Fruit fly (Drosophila melanogaster) whole organism, embryonic: ENCODE measurements around the gene sea.

Experiments
- Aef1 ChIP-seq: fragments of 200-800 bp; sonication (Bioruptor generic); IDR thresholded peaks from 3 replicates; pipeline ENCODE4 v1.3.6; 2022; ENCODE audit warnings: missing biosample characterization, missing genetic modification characterization
- Antp ChIP-seq: fragments of 200-800 bp; sonication (Bioruptor generic); optimal IDR thresholded peaks from 3 replicates; lab custom pipeline; 2016; ENCODE audit warnings: missing biosample characterization, missing genetic modification characterization
- Bdp1 ChIP-seq: fragments of 200-800 bp; sonication (Bioruptor generic); optimal IDR thresholded peaks from 3 replicates; lab custom pipeline; 2016; ENCODE audit warnings: missing biosample characterization, missing genetic modification characterization
- C15 ChIP-seq: fragments of 200-800 bp; sonication (Bioruptor generic); IDR thresholded peaks from 3 replicates; pipeline ENCODE4 v1.3.6; 2022; ENCODE audit warnings: missing biosample characterization, missing genetic modification characterization
- CG10654 ChIP-seq: fragments of 200-800 bp; sonication (Bioruptor generic); optimal IDR thresholded peaks from 2 replicates; lab custom pipeline; 2016; ENCODE audit warnings: missing biosample characterization, missing genetic modification characterization
- CG11398 ChIP-seq: fragments of 200-800 bp; sonication (Bioruptor generic); optimal IDR thresholded peaks from 2 replicates; lab custom pipeline; 2016; ENCODE audit warnings: missing biosample characterization, missing genetic modification characterization
- CG12219 ChIP-seq: fragments of 200-800 bp; sonication (Bioruptor generic); optimal IDR thresholded peaks from 3 replicates; lab custom pipeline; 2018; ENCODE audit warnings: missing biosample characterization, mild to moderate bottlenecking, missing genetic modification characterization
- CG13287 ChIP-seq: fragments of 200-800 bp; sonication (Bioruptor generic); IDR thresholded peaks from 2 replicates; pipeline ENCODE4 v1.3.6; 2022; ENCODE audit warnings: missing biosample characterization, missing genetic modification characterization; ENCODE audit not compliant: partially characterized antibody
- CG13424 ChIP-seq: fragments of 200-800 bp; sonication (Bioruptor generic); optimal IDR thresholded peaks from 2 replicates; lab custom pipeline; 2019; ENCODE audit warnings: missing biosample characterization, mild to moderate bottlenecking, missing genetic modification characterization, moderate library complexity
- CG13775 ChIP-seq: fragments of 200-800 bp; sonication (Bioruptor generic); optimal IDR thresholded peaks from 3 replicates; lab custom pipeline; 2017; ENCODE audit warnings: missing biosample characterization, mild to moderate bottlenecking, missing genetic modification characterization
- CG13894 ChIP-seq: fragments of 200-800 bp; sonication (Bioruptor generic); optimal IDR thresholded peaks from 3 replicates; lab custom pipeline; 2018; ENCODE audit warnings: missing biosample characterization, mild to moderate bottlenecking, missing genetic modification characterization, moderate library complexity
- CG16779 ChIP-seq: fragments of 200-800 bp; sonication (Bioruptor generic); IDR thresholded peaks from 2 replicates; pipeline ENCODE4 v1.3.6; 2022; ENCODE audit warnings: missing biosample characterization, missing genetic modification characterization
- CG17186 ChIP-seq: fragments of 200-800 bp; sonication (Bioruptor generic); optimal IDR thresholded peaks from 3 replicates; lab custom pipeline; 2017; ENCODE audit warnings: missing biosample characterization, missing genetic modification reagents, missing genetic modification characterization
- CG2202 ChIP-seq: fragments of 200-800 bp; sonication (Bioruptor generic); optimal IDR thresholded peaks from 2 replicates; lab custom pipeline; 2018; ENCODE audit warnings: missing biosample characterization, mild to moderate bottlenecking, missing genetic modification characterization
- CG4707 ChIP-seq: fragments of 200-800 bp; sonication (Bioruptor generic); optimal IDR thresholded peaks from 2 replicates; lab custom pipeline; 2018; ENCODE audit warnings: missing biosample characterization, mild to moderate bottlenecking, missing genetic modification characterization, moderate library complexity
- CG6272 ChIP-seq: fragments of 200-800 bp; sonication (Bioruptor generic); IDR thresholded peaks from 2 replicates; pipeline ENCODE4 v1.3.6; 2022; ENCODE audit warnings: missing biosample characterization, missing genetic modification characterization
- CG7372 ChIP-seq: fragments of 200-800 bp; sonication (Bioruptor generic); IDR thresholded peaks from 2 replicates; pipeline ENCODE4 v1.3.6; 2022; ENCODE audit warnings: missing biosample characterization, missing genetic modification characterization
- CG7839 ChIP-seq: fragments of 200-800 bp; sonication (Bioruptor generic); optimal IDR thresholded peaks from 3 replicates; lab custom pipeline; 2018; ENCODE audit warnings: missing biosample characterization, mild to moderate bottlenecking, missing genetic modification characterization, moderate library complexity
- CG9797 ChIP-seq: fragments of 200-800 bp; sonication (Bioruptor generic); optimal IDR thresholded peaks from 3 replicates; lab custom pipeline; 2018; ENCODE audit warnings: missing biosample characterization, mild to moderate bottlenecking, missing genetic modification characterization
- CTCF ChIP-seq: fragments of 200-800 bp; sonication (Bioruptor generic); optimal IDR thresholded peaks from 2 replicates; lab custom pipeline; 2017; ENCODE audit warnings: missing biosample characterization, mild to moderate bottlenecking, missing genetic modification characterization, moderate library complexity
- Camta ChIP-seq: fragments of 200-800 bp; sonication (Bioruptor generic); optimal IDR thresholded peaks from 2 replicates; lab custom pipeline; 2016; ENCODE audit warnings: missing biosample characterization, missing genetic modification characterization
- Dref ChIP-seq: fragments of 200-800 bp; sonication (Bioruptor generic); IDR thresholded peaks from 2 replicates; pipeline ENCODE4 v1.3.6; 2022; ENCODE audit warnings: missing biosample characterization, missing genetic modification characterization
- GATAe ChIP-seq: fragments of 200-800 bp; sonication (Bioruptor generic); conservative IDR thresholded peaks from 2 replicates; pipeline ENCODE4 v1.3.6; 2022; ENCODE audit warnings: missing biosample characterization, missing genetic modification characterization
- Hr78 ChIP-seq, 2 experiments: fragments of 200-800 bp in 1 of 2; fragments of >200 bp in 1 of 2; sonication (Bioruptor generic) in 1 of 2; optimal IDR thresholded peaks; 2 replicates each; lab custom pipeline; 2017 to 2019; ENCODE audit warnings: missing biosample characterization in 2 of 2, missing genetic modification characterization in 2 of 2, mild to moderate bottlenecking in 1 of 2, moderate library complexity in 1 of 2
- Mes4 ChIP-seq: fragments of 200-800 bp; sonication (Bioruptor generic); optimal IDR thresholded peaks from 2 replicates; lab custom pipeline; 2016; ENCODE audit warnings: missing biosample characterization, missing genetic modification characterization
- Myb ChIP-seq: fragments of 200-800 bp; sonication (Bioruptor generic); optimal IDR thresholded peaks from 2 replicates; lab custom pipeline; 2016; ENCODE audit warnings: missing biosample characterization, missing genetic modification characterization
- Opbp ChIP-seq: fragments of 200-800 bp; sonication (Bioruptor generic); IDR thresholded peaks from 3 replicates; pipeline ENCODE4 v1.3.6; 2022; ENCODE audit warnings: missing biosample characterization, missing genetic modification characterization; ENCODE audit not compliant: partially characterized antibody
- Optix ChIP-seq: fragments of 200-800 bp; sonication (Bioruptor generic); IDR thresholded peaks from 3 replicates; pipeline ENCODE4 v1.3.6; 2022; ENCODE audit warnings: missing biosample characterization, missing genetic modification characterization
- Ptx1 ChIP-seq: fragments of 200-800 bp; sonication (Bioruptor generic); IDR thresholded peaks from 2 replicates; pipeline ENCODE4 v1.3.6; 2022; ENCODE audit warnings: missing biosample characterization, missing genetic modification characterization
- Sox100B ChIP-seq: fragments of 200-800 bp; sonication (Bioruptor generic); optimal IDR thresholded peaks from 3 replicates; lab custom pipeline; 2018; ENCODE audit warnings: missing biosample characterization, mild to moderate bottlenecking, missing genetic modification characterization
- Sry-β ChIP-seq: fragments of 200-800 bp; sonication (Bioruptor generic); optimal IDR thresholded peaks from 2 replicates; lab custom pipeline; 2018; ENCODE audit warnings: missing biosample characterization, mild to moderate bottlenecking, missing genetic modification characterization, moderate library complexity
- Tbp ChIP-seq: fragments of >200 bp; optimal IDR thresholded peaks from 2 replicates; lab custom pipeline; 2018; ENCODE audit warnings: missing biosample characterization, missing genetic modification characterization
- cg ChIP-seq: fragments of 200-800 bp; sonication (Bioruptor generic); optimal IDR thresholded peaks from 3 replicates; lab custom pipeline; 2019; ENCODE audit warnings: missing biosample characterization, mild to moderate bottlenecking, missing genetic modification characterization, moderate library complexity
- croc ChIP-seq: fragments of 200-800 bp; sonication (Bioruptor generic); conservative IDR thresholded peaks from 3 replicates; pipeline ENCODE4 v1.3.6; 2022; ENCODE audit warnings: missing biosample characterization, missing genetic modification characterization
- cwo ChIP-seq: fragments of 200-800 bp; sonication (Bioruptor generic); optimal IDR thresholded peaks from 3 replicates; lab custom pipeline; 2017; ENCODE audit warnings: missing biosample characterization, missing genetic modification characterization, mild to moderate bottlenecking, moderate library complexity, missing genetic modification reagents
- dmrt99B ChIP-seq: fragments of 200-800 bp; sonication (Bioruptor generic); optimal IDR thresholded peaks from 2 replicates; lab custom pipeline; 2018; ENCODE audit warnings: missing biosample characterization, mild to moderate bottlenecking, missing genetic modification characterization, moderate library complexity
- grn ChIP-seq: fragments of 200-800 bp; sonication (Bioruptor generic); optimal IDR thresholded peaks from 3 replicates; lab custom pipeline; 2017; ENCODE audit warnings: missing biosample characterization, missing genetic modification characterization
- h ChIP-seq: fragments of >200 bp; optimal IDR thresholded peaks from 2 replicates; lab custom pipeline; 2017
- kah ChIP-seq: fragments of 200-800 bp; sonication (Bioruptor generic); optimal IDR thresholded peaks from 2 replicates; lab custom pipeline; 2018; ENCODE audit warnings: missing biosample characterization, mild to moderate bottlenecking, missing genetic modification characterization
- lilli ChIP-seq: fragments of 200-800 bp; sonication (Bioruptor generic); optimal IDR thresholded peaks from 3 replicates; lab custom pipeline; 2016; ENCODE audit warnings: missing biosample characterization, missing genetic modification characterization
- lmd ChIP-seq: fragments of 200-800 bp; sonication (Bioruptor generic); IDR thresholded peaks from 2 replicates; pipeline ENCODE4 v1.3.6; 2022; ENCODE audit warnings: missing biosample characterization, missing genetic modification characterization
- nau ChIP-seq: fragments of 200-800 bp; sonication (Bioruptor generic); optimal IDR thresholded peaks from 3 replicates; lab custom pipeline; 2017; ENCODE audit warnings: missing biosample characterization, mild to moderate bottlenecking, missing genetic modification characterization, missing genetic modification reagents
- nom ChIP-seq: fragments of 200-800 bp; sonication (Bioruptor generic); optimal IDR thresholded peaks from 2 replicates; lab custom pipeline; 2017; ENCODE audit warnings: missing biosample characterization, missing genetic modification characterization, mild to moderate bottlenecking, moderate library complexity, missing genetic modification reagents
- otp ChIP-seq: fragments of 200-800 bp; sonication (Bioruptor generic); IDR thresholded peaks from 3 replicates; pipeline ENCODE4, ENCODE4 v1.3.6; 2022; ENCODE audit warnings: missing biosample characterization, missing genetic modification characterization
- peb ChIP-seq: fragments of 200-800 bp; sonication (Bioruptor generic); IDR thresholded peaks from 2 replicates; pipeline ENCODE4 v1.3.6; 2022; ENCODE audit warnings: missing biosample characterization, missing genetic modification characterization
- psq ChIP-seq: fragments of 200-800 bp; sonication (Bioruptor generic); optimal IDR thresholded peaks from 2 replicates; lab custom pipeline; 2017; ENCODE audit warnings: missing biosample characterization, missing genetic modification characterization
- ranshi ChIP-seq: fragments of 200-800 bp; sonication (Bioruptor generic); IDR thresholded peaks from 2 replicates; pipeline ENCODE4 v1.3.6; 2022; ENCODE audit warnings: missing biosample characterization, missing genetic modification characterization
- sisA ChIP-seq: fragments of 200-800 bp; sonication (Bioruptor generic); IDR thresholded peaks from 2 replicates; pipeline ENCODE4 v1.3.6; 2022; ENCODE audit warnings: missing biosample characterization, missing genetic modification characterization
- tll ChIP-seq, 2 experiments: fragments of 200-800 bp in 1 of 2; fragments of >200 bp in 1 of 2; sonication (Bioruptor generic) in 1 of 2; optimal IDR thresholded peaks; 2 replicates each; lab custom pipeline; 2017 to 2019; ENCODE audit warnings: missing biosample characterization in 2 of 2, missing genetic modification characterization in 2 of 2, mild to moderate bottlenecking in 1 of 2, moderate library complexity in 1 of 2
- wek ChIP-seq: fragments of 200-800 bp; sonication (Bioruptor generic); optimal IDR thresholded peaks from 3 replicates; lab custom pipeline; 2018; ENCODE audit warnings: missing biosample characterization, mild to moderate bottlenecking, missing genetic modification characterization, moderate library complexity
- zen ChIP-seq: fragments of 200-800 bp; sonication (Bioruptor generic); optimal IDR thresholded peaks from 3 replicates; lab custom pipeline; 2018; ENCODE audit warnings: missing biosample characterization, mild to moderate bottlenecking, missing genetic modification characterization, moderate library complexity

The sea gene

DNA sequence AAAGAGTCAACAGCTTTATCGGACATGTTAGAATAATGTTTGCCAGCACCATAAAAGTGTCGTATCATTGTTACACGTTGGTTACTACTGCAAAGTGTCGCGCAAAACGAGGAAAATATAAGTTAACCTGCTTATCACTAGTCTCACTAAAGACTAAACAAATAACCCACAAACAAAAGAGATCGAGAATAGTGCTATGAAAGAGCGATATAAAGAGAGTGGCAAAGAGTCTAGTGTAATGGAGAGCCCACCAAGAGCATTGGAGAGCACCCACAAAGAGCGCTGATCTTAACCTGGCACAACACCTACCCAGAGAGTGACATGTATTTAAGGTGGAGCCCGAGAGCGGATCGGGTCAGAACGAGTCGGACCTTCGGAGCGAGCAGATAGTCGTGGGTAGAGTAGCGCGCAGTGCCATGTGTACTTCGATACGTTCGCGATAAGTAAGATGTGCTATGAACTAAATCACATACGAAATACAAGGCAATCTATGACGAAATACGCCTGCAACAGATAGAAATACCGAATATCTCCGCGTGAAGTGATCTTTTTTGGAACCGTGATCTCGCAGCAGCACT is 2.1 kb upstream of the sea start, which contains the start of gene Mrp4 (continued):
- no peak for TF ChIP-seq Optix (GFP tag; lab: Robert Waterston, UW)
- no peak for TF ChIP-seq CG7839 (tag; lab: Kevin White, UChicago)
- peak; percentile 38 for TF ChIP-seq CG13424 (tag; lab: Kevin White, UChicago)
- peak; percentile 61 for TF ChIP-seq Opbp (GFP tag; lab: Robert Waterston, UW)
- no peak for TF ChIP-seq GATAe (GFP tag; lab: Robert Waterston, UW)
- no peak for TF ChIP-seq Sry-β (GFP tag; lab: Kevin White, UChicago)
- TF ChIP-seq Ptx1 = no peak
- no peak for TF ChIP-seq Tbp (GFP tag; lab: Kevin White, UChicago)
- no peak for TF ChIP-seq CG17186 (GFP tag; lab: Kevin White, UChicago)
- TF ChIP-seq CG13775 (GFP tag; lab: Kevin White, UChicago) = no peak
- peak; percentile 96 for TF ChIP-seq grn (GFP tag; lab: Kevin White, UChicago)
- TF ChIP-seq lilli (GFP tag; lab: Kevin White, UChicago) = peak; percentile 39
- TF ChIP-seq Sox100B (GFP tag; lab: Kevin White, UChicago) = no peak
- TF ChIP-seq Aef1 (GFP tag; lab: Robert Waterston, UW) = no peak
- no peak for TF ChIP-seq sisA (GFP tag; lab: Robert Waterston, UW)
- no peak for TF ChIP-seq lmd (GFP tag; lab: Robert Waterston, UW)
- TF ChIP-seq nom (GFP tag; lab: Kevin White, UChicago) = peak; percentile 83
- TF ChIP-seq croc (GFP tag; lab: Robert Waterston, UW) = no peak
- TF ChIP-seq CG6272 (GFP tag; lab: Robert Waterston, UW) = no peak
- peak; percentile 27 for TF ChIP-seq Mes4 (GFP tag; lab: Kevin White, UChicago)
- no peak for TF ChIP-seq zen (tag; lab: Kevin White, UChicago)
- peak; percentile 49 for TF ChIP-seq kah (GFP tag; lab: Kevin White, UChicago)
- TF ChIP-seq Camta = no peak
- peak; percentile 66 for TF ChIP-seq CG13287 (GFP tag; lab: Robert Waterston, UW)
- no peak for TF ChIP-seq C15 (GFP tag; lab: Robert Waterston, UW)
- TF ChIP-seq peb (GFP tag; lab: Robert Waterston, UW) = no peak
- TF ChIP-seq Hr78 (GFP tag; optimal IDR thresholded peaks at IDR 0.05; lab: Kevin White, UChicago) = peak in 1 of 2 experiments; percentile 56
- peak; percentile 64 for TF ChIP-seq CG12219 (GFP tag; lab: Kevin White, UChicago)
- TF ChIP-seq CTCF (GFP tag; lab: Kevin White, UChicago) = no peak
- TF ChIP-seq Myb = no peak
- no peak for TF ChIP-seq CG10654 (GFP tag; lab: Kevin White, UChicago)
- TF ChIP-seq CG16779 (GFP tag; lab: Robert Waterston, UW) = 0 out of 2 replicates have a peak, but pooled peaks have one; percentile 45
- no peak for TF ChIP-seq nau (GFP tag; lab: Kevin White, UChicago)
- peak; percentile 64 for TF ChIP-seq CG2202 (tag; lab: Kevin White, UChicago)
- TF ChIP-seq CG11398 (GFP tag; lab: Kevin White, UChicago) = no peak
- no peak for TF ChIP-seq CG7372
- TF ChIP-seq cg = no peak
- peak; percentile 31; the same call in 1 of the 2 replicates for TF ChIP-seq Dref (GFP tag; lab: Robert Waterston, UW)
- TF ChIP-seq psq (GFP tag; lab: Kevin White, UChicago) = no peak
- peak; percentile 15 for TF ChIP-seq Bdp1 (GFP tag; lab: Kevin White, UChicago)
- TF ChIP-seq tll (GFP tag; optimal IDR thresholded peaks at IDR 0.05; lab: Kevin White, UChicago) = no peak
- no peak for TF ChIP-seq dmrt99B
- TF ChIP-seq CG4707 (GFP tag; lab: Kevin White, UChicago) = no peak
- TF ChIP-seq h = no peak
- TF ChIP-seq otp (GFP tag; lab: Robert Waterston, UW) = peak; percentile 53; the same call in 2 of the 3 replicates
- TF ChIP-seq Antp = no peak
- TF ChIP-seq CG13894 (tag; lab: Kevin White, UChicago) = peak; percentile 29
- TF ChIP-seq cwo (GFP tag; lab: Kevin White, UChicago) = peak; percentile 61
- peak; percentile 52; the same call in 1 of the 2 replicates for TF ChIP-seq ranshi (GFP tag; lab: Robert Waterston, UW)
- peak; percentile 82 for TF ChIP-seq wek (GFP tag; lab: Kevin White, UChicago)
- TF ChIP-seq CG9797 (GFP tag; lab: Kevin White, UChicago) = no peak
